Fruit fly (Drosophila melanogaster) whole organism, pupa: ENCODE measurements around the gene pira.

Experiments
- CG12605 ChIP-seq: fragments of 200-800 bp; sonication (Bioruptor generic); IDR thresholded peaks from 2 replicates; pipeline ENCODE4 v1.3.6; 2022; ENCODE audit warnings: missing biosample characterization, missing genetic modification characterization
- CG14655 ChIP-seq: fragments of 200-800 bp; sonication (Bioruptor generic); optimal IDR thresholded peaks from 3 replicates; lab custom pipeline; 2017; ENCODE audit warnings: mild to moderate bottlenecking, missing biosample characterization, missing genetic modification reagents, missing genetic modification characterization
- CG32121 ChIP-seq: fragments of 200-800 bp; sonication (Bioruptor generic); IDR thresholded peaks from 2 replicates; pipeline ENCODE4 v1.3.6; 2022; ENCODE audit warnings: missing biosample characterization, missing genetic modification characterization
- CG34367 ChIP-seq: fragments of 200-800 bp; sonication (Bioruptor generic); optimal IDR thresholded peaks from 2 replicates; lab custom pipeline; 2018; ENCODE audit warnings: missing biosample characterization, mild to moderate bottlenecking, missing genetic modification characterization
- D1 ChIP-seq: fragments of 200-800 bp; sonication (Bioruptor generic); optimal IDR thresholded peaks from 2 replicates; lab custom pipeline; 2018; ENCODE audit warnings: missing biosample characterization, mild to moderate bottlenecking, missing genetic modification characterization, moderate library complexity
- Ets98B ChIP-seq: fragments of 200-800 bp; sonication (Bioruptor generic); IDR thresholded peaks from 2 replicates; pipeline ENCODE4 v1.3.6; 2022; ENCODE audit warnings: missing biosample characterization, missing genetic modification characterization

- TF ChIP-seq Ets98B (GFP tag; lab: Robert Waterston, UW) (no peak; the same call in 1 of the 2 replicates), CG14655 (GFP tag; lab: Kevin White, UChicago) (no peak), CG34367 (tag; lab: Kevin White, UChicago) (no peak), CG32121 (GFP tag; lab: Robert Waterston, UW) (no peak), CG12605 (GFP tag; lab: Robert Waterston, UW) (no peak), D1 (no peak)
Measured at dm6 chrX:12734354-12734709, 29.1 kb downstream of the pira start.
